Fruit fly (Drosophila melanogaster) whole organism, wandering third instar larva: ENCODE measurements around the gene CG42718.

Experiments
- Abd-B ChIP-seq: fragments of >200 bp; optimal IDR thresholded peaks from 2 replicates; lab custom pipeline; 2017; ENCODE audit warnings: missing biosample characterization, missing genetic modification characterization
- usp ChIP-seq: fragments of >200 bp; optimal IDR thresholded peaks from 2 replicates; lab custom pipeline; 2017; ENCODE audit warnings: missing biosample characterization, missing genetic modification characterization

DNA sequence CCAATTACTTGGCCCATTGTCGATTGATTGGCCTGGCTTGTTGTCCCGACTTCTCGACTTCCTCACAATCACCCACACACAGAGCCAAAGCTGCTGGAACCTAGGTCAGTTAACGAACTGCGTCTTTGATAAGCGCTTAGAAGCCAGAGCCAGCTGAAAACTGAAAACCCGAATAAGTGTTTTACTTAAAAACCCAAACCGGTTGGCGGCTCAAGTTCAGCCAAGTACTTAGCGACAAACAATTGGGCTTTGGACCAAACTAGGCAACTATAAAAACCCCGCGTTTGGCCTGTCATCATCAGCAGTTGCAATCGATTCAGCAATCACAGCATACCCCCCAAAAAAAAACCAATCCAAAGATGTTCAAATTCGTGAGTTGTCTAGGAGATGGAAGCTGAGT lies 2.3 kb upstream of the CG42718 start, which contains the start of gene CG13059:
- TF ChIP-seq usp: no peak
- TF ChIP-seq Abd-B (GFP tag; lab: Kevin White, UChicago): no peak
